Worm (Caenorhabditis elegans) whole organism, L4 larva: ENCODE data around the gene F26D11.1.

Experiments used
- F26F4.8 ChIP-seq: fragments of 200-800 bp; sonication (Bioruptor generic); conservative IDR thresholded peaks from 2 replicates; pipeline ENCODE4 v1.3.6; 2022; ENCODE audit warnings: missing genetic modification characterization, missing compliant biosample characterization
- F37D6.2 ChIP-seq: sonication (generic microtip); optimal IDR thresholded peaks from 2 replicates; lab custom pipeline; 2016; ENCODE audit warnings: mild to moderate bottlenecking, missing genetic modification characterization, missing compliant biosample characterization
- F49E8.2 ChIP-seq: sonication (generic microtip); optimal IDR thresholded peaks from 2 replicates; lab custom pipeline; 2016; ENCODE audit warnings: missing compliant biosample characterization, mild to moderate bottlenecking, missing genetic modification characterization, borderline replicate concordance
- Y75B8A.6 ChIP-seq: fragments of 200-800 bp; sonication (Bioruptor generic); IDR thresholded peaks from 2 replicates; pipeline ENCODE4 v1.3.6; 2022; ENCODE audit warnings: missing genetic modification reagents, missing genetic modification characterization, missing compliant biosample characterization
- aha-1 ChIP-seq: fragments of 150-350 bp; peaks from one replicate; lab custom pipeline; 2014; ENCODE audit warnings: missing biosample characterization, missing genetic modification characterization
- ama-1 ChIP-seq: fragments of 150-350 bp; optimal IDR thresholded peaks from 2 replicates; lab custom pipeline; 2014; ENCODE audit warnings: inconsistent platforms, mixed read lengths
- attf-4 ChIP-seq: sonication (generic microtip); optimal IDR thresholded peaks from 3 replicates; lab custom pipeline; 2017; ENCODE audit warnings: missing biosample characterization, missing genetic modification characterization
- ceh-20 ChIP-seq: fragments of 200-800 bp; sonication (Bioruptor generic); IDR thresholded peaks from 2 replicates; pipeline ENCODE4 v1.3.6; 2022; ENCODE audit warnings: missing genetic modification reagents, missing genetic modification characterization, missing compliant biosample characterization
- ceh-44 ChIP-seq: fragments of 200-800 bp; sonication (Bioruptor generic); IDR thresholded peaks from 2 replicates; pipeline ENCODE4 v1.3.6; 2022; ENCODE audit warnings: missing genetic modification reagents, missing genetic modification characterization, missing compliant biosample characterization
- ceh-62 ChIP-seq: sonication (generic microtip); optimal IDR thresholded peaks from 2 replicates; lab custom pipeline; 2017; ENCODE audit warnings: missing biosample characterization, missing genetic modification characterization
- ctbp-1 ChIP-seq: fragments of 200-800 bp; sonication (Bioruptor generic); IDR thresholded peaks from 2 replicates; pipeline ENCODE4 v1.3.6; 2022; ENCODE audit warnings: missing genetic modification reagents, missing genetic modification characterization, missing compliant biosample characterization
- daf-16 ChIP-seq, 3 experiments: sonication (generic microtip); optimal IDR thresholded peaks; 2 replicates each; lab custom pipeline; 2016 to 2017; ENCODE audit warnings: missing genetic modification characterization in 3 of 3, missing genetic modification reagents in 3 of 3, mild to moderate bottlenecking in 2 of 3, missing compliant biosample characterization in 2 of 3, missing biosample characterization in 1 of 3, moderate library complexity in 1 of 3
- dmd-6 ChIP-seq: fragments of 200-800 bp; sonication (Bioruptor generic); IDR thresholded peaks from 2 replicates; pipeline ENCODE4 v1.3.6; 2022; ENCODE audit warnings: missing genetic modification reagents, missing genetic modification characterization, missing compliant biosample characterization
- dmd-8 ChIP-seq: fragments of 200-800 bp; sonication (Bioruptor generic); IDR thresholded peaks from 2 replicates; pipeline ENCODE4 v1.3.6; 2022; ENCODE audit warnings: missing genetic modification characterization, missing compliant biosample characterization
- dpl-1 ChIP-seq: fragments of 150-350 bp; optimal IDR thresholded peaks from 2 replicates; lab custom pipeline; 2014; ENCODE audit warnings: missing biosample characterization, missing genetic modification reagents, missing genetic modification characterization
- duxl-1 ChIP-seq: sonication (generic microtip); optimal IDR thresholded peaks from 2 replicates; lab custom pipeline; 2016; ENCODE audit warnings: mild to moderate bottlenecking, missing genetic modification characterization, moderate library complexity, missing compliant biosample characterization; ENCODE audit not compliant: poor library complexity
- dve-1 ChIP-seq: sonication (generic microtip); optimal IDR thresholded peaks from 2 replicates; lab custom pipeline; 2017; ENCODE audit warnings: antibody characterized with exemption, mild to moderate bottlenecking, missing genetic modification characterization, missing compliant biosample characterization; ENCODE audit not compliant: insufficient read depth
- fkh-10 ChIP-seq: fragments of 150-350 bp; optimal IDR thresholded peaks from 2 replicates; lab custom pipeline; 2014; ENCODE audit warnings: missing biosample characterization, missing genetic modification reagents, missing genetic modification characterization
- hlh-30 ChIP-seq: sonication (generic microtip); optimal IDR thresholded peaks from 2 replicates; lab custom pipeline; 2017; ENCODE audit warnings: antibody characterized with exemption, mild to moderate bottlenecking, missing genetic modification characterization, missing compliant biosample characterization; ENCODE audit not compliant: insufficient read depth
- hmg-1.1 ChIP-seq: fragments of 200-800 bp; sonication (Bioruptor generic); IDR thresholded peaks from 2 replicates; pipeline ENCODE4 v1.3.6; 2022; ENCODE audit warnings: missing genetic modification reagents, missing genetic modification characterization, missing compliant biosample characterization
- lin-1 ChIP-seq: fragments of 200-800 bp; sonication (Bioruptor generic); IDR thresholded peaks from 2 replicates; pipeline ENCODE4 v1.3.6; 2022; ENCODE audit warnings: missing genetic modification reagents, missing genetic modification characterization, missing compliant biosample characterization
- lin-13 ChIP-seq: fragments of 150-350 bp; optimal IDR thresholded peaks from 2 replicates; lab custom pipeline; 2014; ENCODE audit warnings: missing biosample characterization, missing genetic modification reagents, missing genetic modification characterization
- lin-38 ChIP-seq: fragments of 200-800 bp; sonication (Bioruptor generic); IDR thresholded peaks from 2 replicates; pipeline ENCODE4 v1.3.6; 2022; ENCODE audit warnings: missing genetic modification reagents, missing genetic modification characterization, missing compliant biosample characterization
- lin-39 ChIP-seq: fragments of 150-350 bp; optimal IDR thresholded peaks from 2 replicates; lab custom pipeline; 2014; ENCODE audit warnings: missing biosample characterization, missing genetic modification reagents, missing genetic modification characterization
- lsy-2 ChIP-seq, 2 experiments: fragments of 150-350 bp in 1 of 2; sonication (generic microtip) in 1 of 2; optimal IDR thresholded peaks; 2 replicates each; lab custom pipeline; 2014 to 2017; ENCODE audit warnings: missing biosample characterization in 2 of 2, missing genetic modification characterization in 2 of 2
- madf-9 ChIP-seq: fragments of 200-800 bp; sonication (Bioruptor generic); conservative IDR thresholded peaks from 2 replicates; pipeline ENCODE4 v1.3.6; 2022; ENCODE audit warnings: missing genetic modification reagents, missing genetic modification characterization, missing compliant biosample characterization
- mep-1 ChIP-seq: fragments of 150-350 bp; sonication (generic microtip); optimal IDR thresholded peaks from 3 replicates; lab custom pipeline; 2014; ENCODE audit warnings: missing biosample characterization, missing genetic modification characterization
- mxl-3 ChIP-seq: fragments of 200-800 bp; sonication (Bioruptor generic); optimal IDR thresholded peaks from 2 replicates; lab custom pipeline; 2018; ENCODE audit warnings: mild to moderate bottlenecking, missing genetic modification characterization, missing compliant biosample characterization
- nhr-111 ChIP-seq: fragments of 200-800 bp; sonication (Bioruptor generic); optimal IDR thresholded peaks from 2 replicates; lab custom pipeline; 2018; ENCODE audit warnings: mild to moderate bottlenecking, missing genetic modification characterization, missing compliant biosample characterization
- nhr-25 ChIP-seq: sonication (generic microtip); optimal IDR thresholded peaks from 2 replicates; lab custom pipeline; 2017; ENCODE audit warnings: missing genetic modification characterization, mild to moderate bottlenecking, missing compliant biosample characterization, antibody characterized with exemption, moderate library complexity, borderline replicate concordance; ENCODE audit not compliant: insufficient read depth
- nhr-28 ChIP-seq: fragments of 150-350 bp; optimal IDR thresholded peaks from 2 replicates; lab custom pipeline; 2014; ENCODE audit warnings: missing biosample characterization, missing genetic modification characterization
- nhr-48 ChIP-seq: sonication (generic microtip); optimal IDR thresholded peaks from 2 replicates; lab custom pipeline; 2016; ENCODE audit warnings: mild to moderate bottlenecking, missing genetic modification characterization, missing compliant biosample characterization
- nhr-6 ChIP-seq: fragments of 150-350 bp; optimal IDR thresholded peaks from 2 replicates; lab custom pipeline; 2014; ENCODE audit warnings: missing biosample characterization, missing genetic modification characterization
- nhr-76 ChIP-seq: fragments of 150-350 bp; optimal IDR thresholded peaks from 2 replicates; lab custom pipeline; 2014; ENCODE audit warnings: missing biosample characterization, missing genetic modification characterization
- php-3 ChIP-seq: fragments of 200-800 bp; sonication (Bioruptor generic); IDR thresholded peaks from 2 replicates; pipeline ENCODE4 v1.3.6; 2022; ENCODE audit warnings: missing genetic modification reagents, missing genetic modification characterization, missing compliant biosample characterization
- pqm-1 ChIP-seq: sonication (generic microtip); optimal IDR thresholded peaks from 2 replicates; lab custom pipeline; 2017; ENCODE audit warnings: missing biosample characterization, missing genetic modification characterization
- skn-1 ChIP-seq: fragments of 150-350 bp; optimal IDR thresholded peaks from 2 replicates; lab custom pipeline; 2014; ENCODE audit warnings: missing biosample characterization, missing genetic modification characterization
- snpc-1.2 ChIP-seq: fragments of 200-800 bp; sonication (Bioruptor generic); IDR thresholded peaks from 2 replicates; pipeline ENCODE4 v1.3.6; 2022; ENCODE audit warnings: missing genetic modification reagents, missing genetic modification characterization, missing compliant biosample characterization
- spr-1 ChIP-seq: sonication (generic microtip); optimal IDR thresholded peaks from 2 replicates; lab custom pipeline; 2016; ENCODE audit warnings: mild to moderate bottlenecking, missing genetic modification characterization, missing compliant biosample characterization
- unc-130 ChIP-seq: sonication (generic microtip); optimal IDR thresholded peaks from 2 replicates; lab custom pipeline; 2016; ENCODE audit warnings: missing genetic modification reagents, missing genetic modification characterization, missing compliant biosample characterization
- unc-39 ChIP-seq: sonication (generic microtip); optimal IDR thresholded peaks from 2 replicates; lab custom pipeline; 2017; ENCODE audit warnings: missing biosample characterization, missing genetic modification characterization
- zfp-2 ChIP-seq: sonication (generic microtip); optimal IDR thresholded peaks from 2 replicates; lab custom pipeline; 2016; ENCODE audit warnings: mild to moderate bottlenecking, missing genetic modification characterization, missing compliant biosample characterization

F26D11.1 gene

ce11 chrV:8026343-8026742 lies 45.0 kb downstream of the F26D11.1 start, which contains the start of gene F43H9.4 (continued):
- TF ChIP-seq ceh-44, result no peak
- no peak for TF ChIP-seq php-3 (GFP tag; lab: Robert Waterston, UW)
- TF ChIP-seq hmg-1.1 (GFP tag; lab: Robert Waterston, UW), result no peak
- TF ChIP-seq zfp-2 (tag; lab: Kevin White, UChicago), result no peak
- TF ChIP-seq ceh-62, result no peak
- TF ChIP-seq nhr-25, result no peak
- no peak for TF ChIP-seq ctbp-1 (GFP tag; lab: Robert Waterston, UW)
- no peak for TF ChIP-seq lin-39 (tag; lab: Kevin White, UChicago)
- no peak for TF ChIP-seq F37D6.2
- TF ChIP-seq unc-39 (tag; lab: Kevin White, UChicago), result no peak
- no peak for TF ChIP-seq lsy-2 (tag; optimal IDR thresholded peaks at IDR 0.05; lab: Kevin White, UChicago)

ce11 chrV:8027429-8028142 lies 46.2 kb downstream of the F26D11.1 start:
- TF ChIP-seq daf-16 (GFP tag; optimal IDR thresholded peaks at IDR 0.05; lab: Kevin White, UChicago), result no peak
- TF ChIP-seq daf-16 (tag; optimal IDR thresholded peaks at IDR 0.05; lab: Kevin White, UChicago), result peak; percentile 73
- no peak for TF ChIP-seq madf-9 (GFP tag; lab: Robert Waterston, UW)
- TF ChIP-seq F26F4.8, result no peak
- peak; percentile 5 for TF ChIP-seq pqm-1 (tag; lab: Kevin White, UChicago)
- TF ChIP-seq nhr-48 (tag; lab: Kevin White, UChicago), result peak; percentile 18
- no peak for TF ChIP-seq mxl-3 (GFP tag; lab: Kevin White, UChicago)
- 0 out of 2 replicates have a peak, but pooled peaks have one; percentile 26 for TF ChIP-seq Y75B8A.6
- TF ChIP-seq ama-1, result no peak
- TF ChIP-seq nhr-76, result peak; percentile 3
- TF ChIP-seq nhr-111 (GFP tag; lab: Kevin White, UChicago), result no peak
- TF ChIP-seq skn-1, result no peak
- no peak for TF ChIP-seq spr-1
- TF ChIP-seq dmd-6 (GFP tag; lab: Robert Waterston, UW), result peak; percentile 39
- peak; percentile 60 for TF ChIP-seq nhr-28 (tag; lab: Kevin White, UChicago)

ce11 chrV:8028825-8029489 lies 47.6 kb downstream of the F26D11.1 start, which contains the start of gene oma-2:
Gene oma-2 (plus strand): TSS chrV:8029439.
- TF ChIP-seq ceh-62 (no peak), lin-38 (GFP tag; lab: Robert Waterston, UW) (peak; percentile 34), lin-13 (GFP tag; lab: Kevin White, UChicago) (peak; percentile 33), F49E8.2 (tag; lab: Kevin White, UChicago) (peak; percentile 35), lsy-2 (tag; optimal IDR thresholded peaks at IDR 0.05; lab: Kevin White, UChicago) (peak in 1 of 2 experiments; percentile 25), unc-130 (GFP tag; lab: Kevin White, UChicago) (peak; percentile 33)
- TF ChIP-seq, all 104 proteins: peak for 5

- TF ChIP-seq duxl-1 (tag; lab: Kevin White, UChicago), result peak; percentile 19
- peak; percentile 93 for TF ChIP-seq dpl-1 (GFP tag; lab: Kevin White, UChicago)
- peak; percentile 49 for TF ChIP-seq hlh-30 (tag; lab: Kevin White, UChicago)
- peak; percentile 38 for TF ChIP-seq nhr-28 (tag; lab: Kevin White, UChicago)
- TF ChIP-seq dve-1 (tag; lab: Kevin White, UChicago), result no peak
- TF ChIP-seq Y75B8A.6, result no peak
- TF ChIP-seq fkh-10 (GFP tag; lab: Kevin White, UChicago), result peak; percentile 7
- TF ChIP-seq ceh-44, result no peak
- TF ChIP-seq attf-4 (tag; lab: Kevin White, UChicago), result no peak
- no peak for TF ChIP-seq ceh-20 (GFP tag; lab: Robert Waterston, UW)
- no peak for TF ChIP-seq daf-16 (GFP tag; optimal IDR thresholded peaks at IDR 0.05; lab: Kevin White, UChicago)
- peak; percentile 37 for TF ChIP-seq daf-16 (tag; optimal IDR thresholded peaks at IDR 0.05; lab: Kevin White, UChicago)
- no peak for TF ChIP-seq lin-1 (GFP tag; lab: Robert Waterston, UW)
- TF ChIP-seq lin-38 (GFP tag; lab: Robert Waterston, UW), result peak; percentile 93
- TF ChIP-seq ama-1, result peak; percentile 33
- TF ChIP-seq dmd-8 (GFP tag; lab: Robert Waterston, UW), result no peak
- peak in 1 of 2 experiments; percentile 71 for TF ChIP-seq lsy-2 (tag; optimal IDR thresholded peaks at IDR 0.05; lab: Kevin White, UChicago)
- TF ChIP-seq aha-1 (tag; lab: Kevin White, UChicago), result peak; percentile 11
- TF ChIP-seq snpc-1.2 (GFP tag; lab: Robert Waterston, UW), result 0 out of 2 replicates have a peak, but pooled peaks have one; percentile 31
- TF ChIP-seq dmd-6 (GFP tag; lab: Robert Waterston, UW), result 0 out of 2 replicates have a peak, but pooled peaks have one; percentile 13
- TF ChIP-seq nhr-6 (tag; lab: Kevin White, UChicago), result peak; percentile 4
- TF ChIP-seq F49E8.2 (tag; lab: Kevin White, UChicago), result peak; percentile 7
- TF ChIP-seq mep-1, result peak; percentile 17
Measured at ce11 chrV:8031121-8031520, 49.8 kb downstream of the F26D11.1 start, which contains the start of gene vars-1. Gene vars-1 (plus strand): TSS chrV:8031411.
